Fruit fly (Drosophila melanogaster): ENCODE results near the gene Moca-cyp.

Moca-cyp gene

dm6 chr3R:28336046-28336771 is 3.9 kb upstream of the Moca-cyp start, which contains the start of gene larp:
Gene larp, minus strand, starts transcription at chr3R:28336440.
- TF ChIP-seq insv (optimal IDR thresholded peaks at IDR 0.05) (no peak), psq (optimal IDR thresholded peaks at IDR 0.05) (no peak), h (optimal IDR thresholded peaks at IDR 0.05) (no peak), Myc (optimal IDR thresholded peaks at IDR 0.05) (no peak), ttk (optimal IDR thresholded peaks at IDR 0.05) (no peak), Sin3A (optimal IDR thresholded peaks at IDR 0.05) (no peak)

dm6 chr3R:28340606-28340999 is 469 bp downstream of the Moca-cyp start:
- TF ChIP-seq Sin3A (optimal IDR thresholded peaks at IDR 0.05) (no peak), h (optimal IDR thresholded peaks at IDR 0.05) (no peak), psq (optimal IDR thresholded peaks at IDR 0.05) (no peak), ttk (optimal IDR thresholded peaks at IDR 0.05) (no peak), Myc (optimal IDR thresholded peaks at IDR 0.05) (no peak), insv (optimal IDR thresholded peaks at IDR 0.05) (no peak)

- no peak for TF ChIP-seq Myc (optimal IDR thresholded peaks at IDR 0.05)
- TF ChIP-seq Sin3A (optimal IDR thresholded peaks at IDR 0.05) = no peak
- no peak for TF ChIP-seq psq (optimal IDR thresholded peaks at IDR 0.05)
- no peak for TF ChIP-seq ttk (optimal IDR thresholded peaks at IDR 0.05)
- no peak for TF ChIP-seq h (optimal IDR thresholded peaks at IDR 0.05)
- no peak for TF ChIP-seq insv (optimal IDR thresholded peaks at IDR 0.05)
Measured at dm6 chr3R:28345287-28345686, 5.2 kb downstream of the Moca-cyp start.

dm6 chr3R:28351942-28352341 is 11.8 kb downstream of the Moca-cyp start, which contains the start of gene Or98b:
Gene Or98b, plus strand, starts transcription at chr3R:28352242.
- TF ChIP-seq psq (optimal IDR thresholded peaks at IDR 0.05) (no peak), Sin3A (optimal IDR thresholded peaks at IDR 0.05) (no peak), Myc (optimal IDR thresholded peaks at IDR 0.05) (no peak), ttk (optimal IDR thresholded peaks at IDR 0.05) (no peak), h (optimal IDR thresholded peaks at IDR 0.05) (no peak), insv (optimal IDR thresholded peaks at IDR 0.05) (no peak)

DNA sequence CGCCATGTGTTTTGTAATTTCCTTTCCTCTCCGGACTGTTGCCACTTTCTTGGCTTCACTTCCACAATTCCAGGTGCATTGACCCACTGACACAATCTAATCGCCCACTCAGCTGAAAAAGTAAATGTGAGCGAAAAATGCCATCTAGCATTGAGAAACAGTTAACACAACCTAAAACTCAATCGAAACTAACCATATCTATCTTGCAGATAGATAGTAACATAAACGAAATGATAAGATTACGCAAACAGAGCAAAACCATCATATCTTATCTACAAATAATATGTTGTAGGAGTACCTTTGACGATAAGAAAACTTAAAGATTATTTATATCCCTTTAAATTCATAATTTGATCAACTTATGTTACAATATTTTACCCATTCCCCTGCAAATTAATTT is 19.5 kb downstream of the Moca-cyp start:
- TF ChIP-seq h (optimal IDR thresholded peaks at IDR 0.05) (no peak), Sin3A (optimal IDR thresholded peaks at IDR 0.05) (no peak), ttk (optimal IDR thresholded peaks at IDR 0.05) (no peak)

dm6 chr3R:28375785-28376184 is 35.7 kb downstream of the Moca-cyp start:
- no peak for TF ChIP-seq insv (optimal IDR thresholded peaks at IDR 0.05)
- TF ChIP-seq h (optimal IDR thresholded peaks at IDR 0.05) = no peak
- no peak for TF ChIP-seq Sin3A (optimal IDR thresholded peaks at IDR 0.05)
- TF ChIP-seq psq (optimal IDR thresholded peaks at IDR 0.05) = no peak
- TF ChIP-seq ttk (optimal IDR thresholded peaks at IDR 0.05) = no peak
- no peak for TF ChIP-seq Myc (optimal IDR thresholded peaks at IDR 0.05)

DNA sequence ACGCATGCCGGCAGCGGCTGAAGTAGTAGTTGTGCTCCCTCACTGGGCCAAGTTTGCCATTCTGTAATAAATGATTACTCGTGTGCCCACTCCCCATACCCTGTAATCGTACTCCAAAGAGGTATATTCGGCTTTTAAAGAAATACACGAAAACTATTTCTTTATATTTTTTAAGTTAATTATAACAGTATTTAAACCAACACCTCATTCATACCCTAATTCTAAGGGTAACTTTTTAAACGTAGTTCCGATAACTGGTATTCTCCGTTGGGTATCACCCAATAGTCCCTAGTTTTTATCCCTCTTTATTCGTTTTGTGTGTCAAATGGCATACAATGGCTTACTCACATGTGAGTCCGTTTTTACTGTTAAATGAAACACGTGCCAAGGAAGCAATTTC is 37.5 kb downstream of the Moca-cyp start:
- no peak for TF ChIP-seq Sin3A (optimal IDR thresholded peaks at IDR 0.05)

dm6 chr3R:28389864-28390263 is 49.7 kb downstream of the Moca-cyp start:
- TF ChIP-seq Sin3A (optimal IDR thresholded peaks at IDR 0.05) (no peak), Myc (optimal IDR thresholded peaks at IDR 0.05) (no peak), insv (optimal IDR thresholded peaks at IDR 0.05) (no peak), psq (optimal IDR thresholded peaks at IDR 0.05) (no peak), h (optimal IDR thresholded peaks at IDR 0.05) (no peak), ttk (optimal IDR thresholded peaks at IDR 0.05) (no peak)
